Fruit fly (Drosophila melanogaster) whole organism, embryonic: Measurements from ENCODE around the gene dmrt11E.
A peak's percentile ranks its signal among the peaks of the same experiment; 100 is the strongest.

Experiments used
- Antp ChIP-seq: fragments of 200-800 bp; sonication (Bioruptor generic); optimal IDR thresholded peaks from 3 replicates; lab custom pipeline; 2016; ENCODE audit warnings: missing biosample characterization, missing genetic modification characterization
- B-H1 ChIP-seq: fragments of 200-800 bp; sonication (Bioruptor generic); IDR thresholded peaks from 3 replicates; pipeline ENCODE4 v1.3.6; 2022; ENCODE audit warnings: missing biosample characterization, missing genetic modification characterization
- Bdp1 ChIP-seq: fragments of 200-800 bp; sonication (Bioruptor generic); optimal IDR thresholded peaks from 3 replicates; lab custom pipeline; 2016; ENCODE audit warnings: missing biosample characterization, missing genetic modification characterization
- CG1024 ChIP-seq: fragments of 200-800 bp; sonication (Bioruptor generic); IDR thresholded peaks from 2 replicates; pipeline ENCODE4 v1.3.6; 2022; ENCODE audit warnings: missing biosample characterization, missing genetic modification characterization
- CG10267 ChIP-seq: fragments of 200-800 bp; sonication (Bioruptor generic); optimal IDR thresholded peaks from 2 replicates; lab custom pipeline; 2018; ENCODE audit warnings: missing biosample characterization, mild to moderate bottlenecking, missing genetic modification characterization, moderate library complexity
- CG11247 ChIP-seq: fragments of 200-800 bp; sonication (Bioruptor generic); IDR thresholded peaks from 2 replicates; pipeline ENCODE4 v1.3.6; 2022; ENCODE audit warnings: missing biosample characterization, missing genetic modification characterization
- CG12769 ChIP-seq: fragments of 200-800 bp; sonication (Bioruptor generic); optimal IDR thresholded peaks from 2 replicates; lab custom pipeline; 2019; ENCODE audit warnings: missing biosample characterization, mild to moderate bottlenecking, missing genetic modification characterization, moderate library complexity
- CG13775 ChIP-seq: fragments of 200-800 bp; sonication (Bioruptor generic); optimal IDR thresholded peaks from 3 replicates; lab custom pipeline; 2017; ENCODE audit warnings: missing biosample characterization, mild to moderate bottlenecking, missing genetic modification characterization
- CG14050 ChIP-seq: fragments of 200-800 bp; sonication (Bioruptor generic); IDR thresholded peaks from 3 replicates; pipeline ENCODE4 v1.3.6; 2022; ENCODE audit warnings: missing biosample characterization, missing genetic modification characterization
- CG15269 ChIP-seq: fragments of 200-800 bp; sonication (Bioruptor generic); optimal IDR thresholded peaks from 2 replicates; lab custom pipeline; 2018; ENCODE audit warnings: missing biosample characterization, mild to moderate bottlenecking, missing genetic modification characterization, moderate library complexity
- CG15696 ChIP-seq: fragments of 200-800 bp; sonication (Bioruptor generic); optimal IDR thresholded peaks from 2 replicates; lab custom pipeline; 2019; ENCODE audit warnings: missing biosample characterization, mild to moderate bottlenecking, missing genetic modification characterization, moderate library complexity
- CG2889 ChIP-seq: fragments of 200-800 bp; sonication (Bioruptor generic); IDR thresholded peaks from 3 replicates; pipeline ENCODE4 v1.3.6; 2022; ENCODE audit warnings: missing biosample characterization, missing genetic modification characterization
- CG31388 ChIP-seq: fragments of 200-800 bp; sonication (Bioruptor generic); optimal IDR thresholded peaks from 2 replicates; lab custom pipeline; 2016; ENCODE audit warnings: missing biosample characterization, missing genetic modification characterization
- CG34224 ChIP-seq: fragments of 200-800 bp; sonication (Bioruptor generic); IDR thresholded peaks from 3 replicates; pipeline ENCODE4 v1.3.6; 2022; ENCODE audit warnings: missing biosample characterization, missing genetic modification characterization; ENCODE audit not compliant: partially characterized antibody
- CG34422 ChIP-seq: fragments of 200-800 bp; sonication (Bioruptor generic); IDR thresholded peaks from 3 replicates; pipeline ENCODE4 v1.3.6; 2022; ENCODE audit warnings: missing biosample characterization, missing genetic modification characterization
- CG3838 ChIP-seq: fragments of 200-800 bp; sonication (Bioruptor generic); optimal IDR thresholded peaks from 3 replicates; lab custom pipeline; 2016; ENCODE audit warnings: missing biosample characterization, missing genetic modification characterization
- CG4328 ChIP-seq: fragments of 200-800 bp; sonication (Bioruptor generic); optimal IDR thresholded peaks from 3 replicates; lab custom pipeline; 2017; ENCODE audit warnings: missing biosample characterization, missing genetic modification reagents, missing genetic modification characterization
- CG5180 ChIP-seq: fragments of 200-800 bp; sonication (Bioruptor generic); optimal IDR thresholded peaks from 3 replicates; lab custom pipeline; 2017; ENCODE audit warnings: missing biosample characterization, missing genetic modification characterization, mild to moderate bottlenecking, moderate library complexity, missing genetic modification reagents
- CG5245 ChIP-seq: fragments of 200-800 bp; sonication (Bioruptor generic); optimal IDR thresholded peaks from 3 replicates; lab custom pipeline; 2016; ENCODE audit warnings: missing biosample characterization, missing genetic modification characterization
- CG7745 ChIP-seq: fragments of 200-800 bp; sonication (Bioruptor generic); optimal IDR thresholded peaks from 2 replicates; lab custom pipeline; 2018; ENCODE audit warnings: missing biosample characterization, mild to moderate bottlenecking, missing genetic modification characterization, moderate library complexity
- CG7987 ChIP-seq: fragments of 200-800 bp; sonication (Bioruptor generic); optimal IDR thresholded peaks from 2 replicates; lab custom pipeline; 2018; ENCODE audit warnings: missing biosample characterization, mild to moderate bottlenecking, missing genetic modification characterization, moderate library complexity
- D19A ChIP-seq: fragments of 200-800 bp; optimal IDR thresholded peaks from 3 replicates; lab custom pipeline; 2019; ENCODE audit warnings: missing biosample characterization, mild to moderate bottlenecking, missing genetic modification characterization, moderate library complexity
- Doc2 ChIP-seq: fragments of 200-800 bp; sonication (Bioruptor generic); IDR thresholded peaks from 2 replicates; pipeline ENCODE4 v1.3.6; 2022; ENCODE audit warnings: missing biosample characterization, missing genetic modification characterization
- E2f2 ChIP-seq: fragments of 200-800 bp; sonication (Bioruptor generic); IDR thresholded peaks from 2 replicates; pipeline ENCODE4 v1.3.6; 2022; ENCODE audit warnings: missing biosample characterization, missing genetic modification characterization
- HLHmδ ChIP-seq: fragments of 200-800 bp; sonication (Bioruptor generic); optimal IDR thresholded peaks from 2 replicates; lab custom pipeline; 2018; ENCODE audit warnings: missing biosample characterization, mild to moderate bottlenecking, missing genetic modification characterization, moderate library complexity
- Lim3 ChIP-seq: fragments of 200-800 bp; sonication (Bioruptor generic); IDR thresholded peaks from 2 replicates; pipeline ENCODE4 v1.3.6; 2022; ENCODE audit warnings: missing biosample characterization, missing genetic modification characterization
- Lpt ChIP-seq: fragments of >200 bp; optimal IDR thresholded peaks from 2 replicates; lab custom pipeline; 2018; ENCODE audit warnings: missing biosample characterization, missing genetic modification characterization
- Max ChIP-seq: fragments of 200-800 bp; sonication (Bioruptor generic); optimal IDR thresholded peaks from 2 replicates; lab custom pipeline; 2016; ENCODE audit warnings: missing biosample characterization, mild to moderate bottlenecking, missing genetic modification characterization
- Meics ChIP-seq: fragments of 200-800 bp; sonication (Bioruptor generic); optimal IDR thresholded peaks from 2 replicates; lab custom pipeline; 2017; ENCODE audit warnings: missing biosample characterization, mild to moderate bottlenecking, missing genetic modification characterization
- Poxn ChIP-seq: fragments of 200-800 bp; sonication (Bioruptor generic); IDR thresholded peaks from 2 replicates; pipeline ENCODE4 v1.3.6; 2022; ENCODE audit warnings: missing biosample characterization, missing genetic modification characterization
- Ptx1 ChIP-seq: fragments of 200-800 bp; sonication (Bioruptor generic); IDR thresholded peaks from 2 replicates; pipeline ENCODE4 v1.3.6; 2022; ENCODE audit warnings: missing biosample characterization, missing genetic modification characterization
- Sry-δ ChIP-seq: fragments of 200-800 bp; sonication (Bioruptor generic); optimal IDR thresholded peaks from 2 replicates; lab custom pipeline; 2016; ENCODE audit warnings: missing biosample characterization, missing genetic modification characterization
- Usf ChIP-seq: fragments of 200-800 bp; sonication (Bioruptor generic); optimal IDR thresholded peaks from 2 replicates; lab custom pipeline; 2017; ENCODE audit warnings: missing genotype, missing biosample characterization, missing genetic modification characterization
- aop ChIP-seq: fragments of 200-800 bp; sonication (Bioruptor generic); IDR thresholded peaks from 2 replicates; pipeline ENCODE4 v1.3.6; 2022; ENCODE audit warnings: missing biosample characterization, missing genetic modification characterization
- btn ChIP-seq: fragments of 200-800 bp; sonication (Bioruptor generic); optimal IDR thresholded peaks from 2 replicates; lab custom pipeline; 2016; ENCODE audit warnings: missing biosample characterization, missing genetic modification characterization
- caup ChIP-seq: fragments of 200-800 bp; sonication (Bioruptor generic); optimal IDR thresholded peaks from 3 replicates; lab custom pipeline; 2017; ENCODE audit warnings: missing biosample characterization, mild to moderate bottlenecking, missing genetic modification characterization, moderate library complexity; ENCODE audit not compliant: severe bottlenecking
- crp ChIP-seq, 2 experiments: fragments of 200-800 bp; sonication (Bioruptor generic); optimal IDR thresholded peaks; 2 replicates in 1 of 2; 3 replicates in 1 of 2; lab custom pipeline; 2017; ENCODE audit warnings: missing biosample characterization in 2 of 2, missing genetic modification characterization in 2 of 2, mild to moderate bottlenecking in 1 of 2, moderate library complexity in 1 of 2
- dmrt99B ChIP-seq: fragments of 200-800 bp; sonication (Bioruptor generic); optimal IDR thresholded peaks from 2 replicates; lab custom pipeline; 2018; ENCODE audit warnings: missing biosample characterization, mild to moderate bottlenecking, missing genetic modification characterization, moderate library complexity
- ewg ChIP-seq: fragments of 200-800 bp; sonication (Bioruptor generic); optimal IDR thresholded peaks from 3 replicates; lab custom pipeline; 2017; ENCODE audit warnings: mild to moderate bottlenecking, missing biosample characterization, missing genetic modification reagents, missing genetic modification characterization
- fru ChIP-seq: fragments of >200 bp; optimal IDR thresholded peaks from 2 replicates; lab custom pipeline; 2017
- gsb ChIP-seq: fragments of 200-800 bp; sonication (Bioruptor generic); IDR thresholded peaks from 2 replicates; pipeline ENCODE4 v1.3.6; 2022; ENCODE audit warnings: missing biosample characterization, missing genetic modification characterization
- gt ChIP-seq: fragments of 200-800 bp; sonication (Bioruptor generic); IDR thresholded peaks from 2 replicates; pipeline ENCODE4 v1.3.6; 2022; ENCODE audit warnings: missing biosample characterization, missing genetic modification characterization
- hkb ChIP-seq, 2 experiments: fragments of 200-800 bp in 1 of 2; fragments of >200 bp in 1 of 2; sonication (Bioruptor generic) in 1 of 2; IDR thresholded peaks in 1 of 2; optimal IDR thresholded peaks in 1 of 2; 2 replicates each; pipeline versions ENCODE4 v1.3.6 to Lab custom; 2017 to 2022; ENCODE audit warnings: missing biosample characterization in 1 of 2, missing genetic modification characterization in 1 of 2
- hth ChIP-seq: fragments of >200 bp; optimal IDR thresholded peaks from 2 replicates; lab custom pipeline; 2017; ENCODE audit warnings: inconsistent platforms
- insv ChIP-seq, 2 experiments: fragments of 200-800 bp; sonication (Bioruptor generic); optimal IDR thresholded peaks; 3 replicates each; lab custom pipeline; 2016 to 2018; ENCODE audit warnings: missing biosample characterization in 2 of 2, missing genetic modification characterization in 2 of 2
- inv ChIP-seq: fragments of 200-800 bp; sonication (Bioruptor generic); IDR thresholded peaks from 2 replicates; pipeline ENCODE4 v1.3.6; 2022; ENCODE audit warnings: missing biosample characterization, missing genetic modification characterization; ENCODE audit not compliant: partially characterized antibody
- pum ChIP-seq: fragments of 200-800 bp; sonication (Bioruptor generic); optimal IDR thresholded peaks from 2 replicates; lab custom pipeline; 2016; ENCODE audit warnings: missing biosample characterization, missing genetic modification characterization
- row ChIP-seq: fragments of 200-800 bp; sonication (Bioruptor generic); IDR thresholded peaks from 3 replicates; pipeline ENCODE4 v1.3.6; 2022; ENCODE audit warnings: missing biosample characterization, missing genetic modification characterization
- tll ChIP-seq, 2 experiments: fragments of 200-800 bp in 1 of 2; fragments of >200 bp in 1 of 2; sonication (Bioruptor generic) in 1 of 2; optimal IDR thresholded peaks; 2 replicates each; lab custom pipeline; 2017 to 2019; ENCODE audit warnings: missing biosample characterization in 2 of 2, missing genetic modification characterization in 2 of 2, mild to moderate bottlenecking in 1 of 2, moderate library complexity in 1 of 2
- toy ChIP-seq: fragments of 200-800 bp; sonication (Bioruptor generic); IDR thresholded peaks from 2 replicates; pipeline ENCODE4 v1.3.6; 2022; ENCODE audit warnings: missing biosample characterization, missing genetic modification characterization
- wor ChIP-seq: fragments of 200-800 bp; sonication (Bioruptor generic); IDR thresholded peaks from 2 replicates; pipeline ENCODE4 v1.3.6; 2022; ENCODE audit warnings: missing biosample characterization, missing genetic modification characterization

dmrt11E gene

DNA sequence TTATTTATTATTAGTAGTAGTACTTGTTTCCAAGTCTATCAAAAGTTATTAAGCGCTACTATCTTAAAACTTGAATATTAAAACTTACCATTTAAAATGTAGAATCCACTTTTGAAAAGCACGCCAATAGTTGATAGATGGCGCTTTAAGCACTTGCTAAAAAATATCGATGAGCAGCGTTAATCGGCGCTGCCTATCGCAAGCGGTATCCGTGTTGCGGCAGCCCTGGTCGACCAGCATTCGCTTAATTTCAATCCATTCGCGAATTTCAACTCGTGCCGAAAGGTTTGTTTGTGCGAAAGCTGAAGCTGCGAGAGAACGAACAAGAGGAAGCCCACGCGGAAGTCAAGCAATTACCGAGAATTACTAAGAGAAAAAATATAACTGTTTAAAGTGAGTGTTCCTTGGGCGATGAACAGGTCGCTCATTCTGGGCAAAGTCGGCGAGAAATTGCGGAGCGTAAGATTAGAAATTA, 38.4 kb upstream of the dmrt11E start, which contains the start of gene Prx2 (continued):
- TF ChIP-seq CG7987 (GFP tag; lab: Kevin White, UChicago) (no peak), E2f2 (peak; percentile 93), CG15269 (no peak), Antp (no peak), inv (peak; percentile 71; the same call in 1 of the 2 replicates), tll (GFP tag; optimal IDR thresholded peaks at IDR 0.05; lab: Kevin White, UChicago) (no peak), D19A (no peak), insv (GFP tag; optimal IDR thresholded peaks at IDR 0.05; lab: Kevin White, UChicago) (no peak), gt (GFP tag; lab: Robert Waterston, UW) (no peak), Sry-δ (GFP tag; lab: Kevin White, UChicago) (peak; percentile 67), CG11247 (GFP tag; lab: Robert Waterston, UW) (no peak), CG34422 (GFP tag; lab: Robert Waterston, UW) (0 out of 3 replicates have a peak, but pooled peaks have one; percentile 27), row (peak; percentile 35; the same call in 1 of the 3 replicates), Ptx1 (GFP tag; lab: Robert Waterston, UW) (peak; percentile 57), fru (lab: Kevin White, UChicago) (no peak), CG1024 (GFP tag; lab: Robert Waterston, UW) (no peak), B-H1 (GFP tag; lab: Robert Waterston, UW) (no peak), CG7745 (tag; lab: Kevin White, UChicago) (no peak), hkb (optimal IDR thresholded peaks at IDR 0.05; lab: Kevin White, UChicago) (no peak), hkb (GFP tag; IDR thresholded peaks at IDR 0.05; lab: Robert Waterston, UW) (no peak), btn (GFP tag; lab: Kevin White, UChicago) (no peak), CG3838 (GFP tag; lab: Kevin White, UChicago) (no peak), wor (GFP tag; lab: Robert Waterston, UW) (no peak), dmrt99B (no peak), CG13775 (GFP tag; lab: Kevin White, UChicago) (no peak), Lim3 (GFP tag; lab: Robert Waterston, UW) (no peak), CG31388 (GFP tag; lab: Kevin White, UChicago) (no peak), CG10267 (tag; lab: Kevin White, UChicago) (no peak), hth (no peak), toy (no peak), pum (no peak), Max (no peak), ewg (GFP tag; lab: Kevin White, UChicago) (no peak), CG2889 (no peak), CG4328 (GFP tag; lab: Kevin White, UChicago) (no peak), caup (peak; percentile 29), Poxn (no peak), CG34224 (GFP tag; lab: Robert Waterston, UW) (peak; percentile 67), Meics (GFP tag; lab: Kevin White, UChicago) (peak; percentile 55), CG12769 (no peak), Usf (GFP tag; lab: Kevin White, UChicago) (no peak), CG15696 (tag; lab: Kevin White, UChicago) (no peak), CG5245 (no peak), CG5180 (no peak), HLHmδ (GFP tag; lab: Kevin White, UChicago) (no peak), Lpt (no peak), aop (GFP tag; lab: Robert Waterston, UW) (no peak), Doc2 (GFP tag; lab: Robert Waterston, UW) (no peak), crp (GFP tag; optimal IDR thresholded peaks at IDR 0.05; lab: Kevin White, UChicago) (no peak), Bdp1 (GFP tag; lab: Kevin White, UChicago) (no peak), CG14050 (GFP tag; lab: Robert Waterston, UW) (no peak), gsb (GFP tag; lab: Robert Waterston, UW) (no peak)
